Worm (Caenorhabditis elegans) whole organism, young adult: ENCODE data around the gene str-28.

ENCODE experiments used
- lsy-27 ChIP-seq: sonication (generic microtip); optimal IDR thresholded peaks from 2 replicates; lab custom pipeline; 2017; ENCODE audit warnings: missing genetic modification characterization, mild to moderate bottlenecking, missing compliant biosample characterization, antibody characterized with exemption, missing genotype, borderline replicate concordance; ENCODE audit not compliant: insufficient read depth
- pha-4 ChIP-seq: fragments of 150-350 bp; sonication (generic microtip); optimal IDR thresholded peaks from 2 replicates; lab custom pipeline; 2014; ENCODE audit warnings: missing biosample characterization, missing genetic modification reagents, missing genetic modification characterization
- sea-2 ChIP-seq: fragments of 200-800 bp; sonication (Bioruptor generic); IDR thresholded peaks from 2 replicates; pipeline ENCODE4 v1.3.6; 2022; ENCODE audit warnings: missing genetic modification characterization, missing compliant biosample characterization
- snpc-4 ChIP-seq, 5 experiments: fragments of 150-350 bp in 1 of 5; sonication (generic microtip) in 4 of 5; optimal IDR thresholded peaks; 2 replicates each; lab custom pipeline; 2014 to 2018; ENCODE audit warnings: missing genetic modification characterization in 5 of 5, missing biosample characterization in 3 of 5, antibody characterized with exemption in 2 of 5, mild to moderate bottlenecking in 2 of 5, missing compliant biosample characterization in 2 of 5, missing genotype in 2 of 5, moderate library complexity in 2 of 5, missing genetic modification reagents in 1 of 5
- zim-3 ChIP-seq: sonication (generic microtip); optimal IDR thresholded peaks from 2 replicates; lab custom pipeline; 2017; ENCODE audit warnings: mild to moderate bottlenecking, missing genetic modification characterization, moderate library complexity, missing compliant biosample characterization
- ztf-18 ChIP-seq: sonication (generic microtip); optimal IDR thresholded peaks from 2 replicates; lab custom pipeline; 2016; ENCODE audit warnings: missing genotype, mild to moderate bottlenecking, missing genetic modification characterization, missing compliant biosample characterization
- ztf-26 ChIP-seq: sonication (generic microtip); optimal IDR thresholded peaks from 2 replicates; lab custom pipeline; 2017; ENCODE audit warnings: missing genetic modification characterization, missing compliant biosample characterization
- ztf-3 ChIP-seq: fragments of 200-800 bp; sonication (Bioruptor generic); optimal IDR thresholded peaks from 2 replicates; lab custom pipeline; 2018; ENCODE audit warnings: mild to moderate bottlenecking, missing genetic modification characterization, missing compliant biosample characterization

DNA sequence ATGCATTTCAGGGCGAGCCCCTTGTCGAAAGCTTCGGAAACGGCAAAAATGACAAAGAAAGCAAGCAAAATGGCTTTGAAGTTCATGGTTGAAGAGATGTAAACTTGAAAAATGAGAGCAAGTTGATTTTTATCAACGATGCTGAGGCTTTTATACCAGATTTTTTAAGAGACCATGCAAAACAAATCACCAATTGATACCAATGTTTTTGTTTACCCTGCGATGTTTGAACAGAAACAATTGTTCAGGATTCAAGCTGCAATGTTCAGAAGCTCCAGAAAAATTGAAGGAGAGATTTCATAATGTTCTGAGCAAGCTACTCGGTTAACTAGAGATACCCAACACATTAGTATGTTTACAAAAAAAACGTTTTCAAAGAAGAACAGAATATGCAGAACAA, 49.6 kb upstream of the str-28 start, which contains the start of gene C54F6.15:
- no peak for TF ChIP-seq zim-3 (tag; lab: Kevin White, UChicago)
- no peak for TF ChIP-seq sea-2 (GFP tag; lab: Robert Waterston, UW)
- no peak for TF ChIP-seq lsy-27
- no peak for TF ChIP-seq ztf-3 (GFP tag; lab: Kevin White, UChicago)
- TF ChIP-seq pha-4 (tag; lab: Kevin White, UChicago): no peak
- TF ChIP-seq ztf-26 (tag; lab: Kevin White, UChicago): no peak
- TF ChIP-seq ztf-18 (tag; lab: Kevin White, UChicago): no peak
- no peak for TF ChIP-seq snpc-4 (GFP tag; optimal IDR thresholded peaks at IDR 0.05; lab: Kevin White, UChicago)
- TF ChIP-seq snpc-4 (tag; optimal IDR thresholded peaks at IDR 0.05; lab: Kevin White, UChicago): no peak
